Fruit fly (Drosophila melanogaster): ENCODE data around the gene stai.

stai gene

dm6 chr2L:6062382-6063082 is 37.6 kb upstream of the stai start, which contains the start of the genes ND-51 and CG13994 (continued):
- TF ChIP-seq slp2 (GFP tag; optimal IDR thresholded peaks at IDR 0.05): peak; percentile 67
- no peak; the same call in 1 of the 2 replicates for TF ChIP-seq sna (GFP tag; IDR thresholded peaks at IDR 0.05; ENCODE audit: partially characterized antibody)
- TF ChIP-seq CG33557 (GFP tag; optimal IDR thresholded peaks at IDR 0.05): peak; percentile 70
- peak; percentile 70 for TF ChIP-seq scrt (GFP tag; optimal IDR thresholded peaks at IDR 0.05)
- TF ChIP-seq btn (GFP tag; optimal IDR thresholded peaks at IDR 0.05): peak; percentile 58
- TF ChIP-seq CG10274 (GFP tag; optimal IDR thresholded peaks at IDR 0.05): peak; percentile 17
- peak; percentile 70; the same call in 1 of the 2 replicates for TF ChIP-seq chm (GFP tag; IDR thresholded peaks at IDR 0.05)
- peak; percentile 21; the same call in 1 of the 2 replicates for TF ChIP-seq CG16779 (GFP tag; IDR thresholded peaks at IDR 0.05)
- TF ChIP-seq Hey (tag; optimal IDR thresholded peaks at IDR 0.05): peak; percentile 49
- TF ChIP-seq CG1647 (GFP tag; optimal IDR thresholded peaks at IDR 0.05): peak; percentile 83
- TF ChIP-seq Tbp (GFP tag; optimal IDR thresholded peaks at IDR 0.05): no peak
- peak; percentile 46 for TF ChIP-seq CG12071 (GFP tag; optimal IDR thresholded peaks at IDR 0.05)
- TF ChIP-seq CG10654 (GFP tag; optimal IDR thresholded peaks at IDR 0.05): peak; percentile 86
- TF ChIP-seq chif (GFP tag; optimal IDR thresholded peaks at IDR 0.05): peak; percentile 68 to 79
- TF ChIP-seq bsh (GFP tag; optimal IDR thresholded peaks at IDR 0.05): peak; percentile 5 to 82
- peak; percentile 87 for TF ChIP-seq Sin3A (optimal IDR thresholded peaks at IDR 0.05)
- peak; percentile 73 for TF ChIP-seq PHDP (tag; optimal IDR thresholded peaks at IDR 0.05)
- peak; percentile 70 for TF ChIP-seq CG3838 (GFP tag; optimal IDR thresholded peaks at IDR 0.05)
- no peak for TF ChIP-seq CTCF (GFP tag; optimal IDR thresholded peaks at IDR 0.05)
- TF ChIP-seq CG10321 (GFP tag; IDR thresholded peaks at IDR 0.05): no peak
- TF ChIP-seq bcd (GFP tag; optimal IDR thresholded peaks at IDR 0.05): peak; percentile 86
- no peak for TF ChIP-seq Dfd (GFP tag; optimal IDR thresholded peaks at IDR 0.05)
- TF ChIP-seq CG11085 (GFP tag; IDR thresholded peaks at IDR 0.05): peak; percentile 82
- TF ChIP-seq C15 (GFP tag; IDR thresholded peaks at IDR 0.05): peak; percentile 68; the same call in 1 of the 3 replicates
- peak; percentile 85 for TF ChIP-seq tin (GFP tag; optimal IDR thresholded peaks at IDR 0.05)
- TF ChIP-seq ab (GFP tag; optimal IDR thresholded peaks at IDR 0.05): peak; percentile 1
- TF ChIP-seq sim (GFP tag; IDR thresholded peaks at IDR 0.05): 0 out of 2 replicates have a peak, but pooled peaks have one; percentile 16
- TF ChIP-seq her (GFP tag; optimal IDR thresholded peaks at IDR 0.05): peak; percentile 75
- peak; percentile 63; the same call in 1 of the 2 replicates for TF ChIP-seq bowl (GFP tag; IDR thresholded peaks at IDR 0.05)
- peak; percentile 41 for TF ChIP-seq Dref (GFP tag; IDR thresholded peaks at IDR 0.05)
- TF ChIP-seq YL-1 (GFP tag; optimal IDR thresholded peaks at IDR 0.05): peak; percentile 91
- TF ChIP-seq CG2678 (tag; optimal IDR thresholded peaks at IDR 0.05): peak; percentile 83
- TF ChIP-seq Oli (tag; optimal IDR thresholded peaks at IDR 0.05): peak; percentile 69
- peak; percentile 42; the same call in 1 of the 2 replicates for TF ChIP-seq seq (GFP tag; IDR thresholded peaks at IDR 0.05)
- no peak for TF ChIP-seq hb (GFP tag; IDR thresholded peaks at IDR 0.05; ENCODE audit: partially characterized antibody)
- no peak for TF ChIP-seq HLH4C (GFP tag; IDR thresholded peaks at IDR 0.05; ENCODE audit: partially characterized antibody)
- TF ChIP-seq CG13775 (GFP tag; optimal IDR thresholded peaks at IDR 0.05): peak; percentile 84
- peak; percentile 94 for TF ChIP-seq stwl (tag; optimal IDR thresholded peaks at IDR 0.05)
- no peak for TF ChIP-seq fd64A (GFP tag; optimal IDR thresholded peaks at IDR 0.05)
- TF ChIP-seq insv (GFP tag; optimal IDR thresholded peaks at IDR 0.05): peak in 1 of 2 experiments; percentile 68
- peak; percentile 82 for TF ChIP-seq Ssrp (tag; optimal IDR thresholded peaks at IDR 0.05)
- peak; percentile 87 for TF ChIP-seq gro (GFP tag; optimal IDR thresholded peaks at IDR 0.05)
- peak; percentile 61 for TF ChIP-seq CG7556 (GFP tag; optimal IDR thresholded peaks at IDR 0.05)
- TF ChIP-seq CG11560 (tag; IDR thresholded peaks at IDR 0.05): peak; percentile 59; the same call in 2 of the 3 replicates
- TF ChIP-seq Sry-β (GFP tag; optimal IDR thresholded peaks at IDR 0.05): peak; percentile 14
- TF ChIP-seq CG12659 (GFP tag; optimal IDR thresholded peaks at IDR 0.05): peak; percentile 93
- peak; percentile 71 for TF ChIP-seq nerfin-1 (tag; optimal IDR thresholded peaks at IDR 0.05)
- peak; percentile 75 for TF ChIP-seq CG17912 (GFP tag; optimal IDR thresholded peaks at IDR 0.05)
- peak; percentile 70 for TF ChIP-seq Oaz (GFP tag; IDR thresholded peaks at IDR 0.05)
- peak; percentile 53 for TF ChIP-seq CG31388 (GFP tag; optimal IDR thresholded peaks at IDR 0.05)

All from whole organism, embryonic.